Worm (Caenorhabditis elegans) whole organism, late embryonic: ENCODE results near the gene C52B9.8.

Experiments
- F13H6.1 ChIP-seq: sonication (generic microtip); optimal IDR thresholded peaks from 2 replicates; lab custom pipeline; 2016; ENCODE audit warnings: missing genetic modification characterization, missing compliant biosample characterization
- K02D7.2 ChIP-seq: sonication (generic microtip); optimal IDR thresholded peaks from 2 replicates; lab custom pipeline; 2017; ENCODE audit warnings: mild to moderate bottlenecking, missing genetic modification characterization, missing compliant biosample characterization
- K09A11.1 ChIP-seq: sonication (generic microtip); optimal IDR thresholded peaks from 2 replicates; lab custom pipeline; 2017; ENCODE audit warnings: antibody characterized with exemption, mild to moderate bottlenecking, missing genetic modification characterization, missing compliant biosample characterization; ENCODE audit not compliant: insufficient read depth
- T23F11.4 ChIP-seq: fragments of 200-800 bp; sonication (Bioruptor generic); optimal IDR thresholded peaks from 2 replicates; lab custom pipeline; 2018; ENCODE audit warnings: mild to moderate bottlenecking, missing genetic modification characterization, missing compliant biosample characterization
- ceh-18 ChIP-seq: sonication (generic microtip); optimal IDR thresholded peaks from 2 replicates; lab custom pipeline; 2016; ENCODE audit warnings: missing genetic modification characterization, missing compliant biosample characterization
- ceh-2 ChIP-seq: sonication (generic microtip); optimal IDR thresholded peaks from 2 replicates; lab custom pipeline; 2016; ENCODE audit warnings: missing genotype, missing genetic modification characterization, missing compliant biosample characterization
- ceh-24 ChIP-seq: sonication (generic microtip); optimal IDR thresholded peaks from 2 replicates; lab custom pipeline; 2016; ENCODE audit warnings: mild to moderate bottlenecking, missing genetic modification characterization, missing compliant biosample characterization
- ceh-30 ChIP-seq: fragments of 150-350 bp; optimal IDR thresholded peaks from 2 replicates; lab custom pipeline; 2014; ENCODE audit warnings: missing biosample characterization, missing genetic modification characterization
- ceh-31 ChIP-seq: sonication (generic microtip); optimal IDR thresholded peaks from 2 replicates; lab custom pipeline; 2016; ENCODE audit warnings: missing genetic modification characterization, missing compliant biosample characterization
- ceh-6 ChIP-seq: fragments of 200-800 bp; sonication (Bioruptor generic); optimal IDR thresholded peaks from 2 replicates; lab custom pipeline; 2018; ENCODE audit warnings: mild to moderate bottlenecking, missing genetic modification characterization, missing compliant biosample characterization
- dmd-4 ChIP-seq: sonication (generic microtip); optimal IDR thresholded peaks from 2 replicates; lab custom pipeline; 2016; ENCODE audit warnings: borderline replicate concordance, missing genetic modification characterization, missing compliant biosample characterization
- elt-2 ChIP-seq: sonication (generic microtip); optimal IDR thresholded peaks from 2 replicates; lab custom pipeline; 2016; ENCODE audit warnings: missing genetic modification reagents, missing genetic modification characterization, missing compliant biosample characterization
- eyg-1 ChIP-seq: sonication (generic microtip); optimal IDR thresholded peaks from 2 replicates; lab custom pipeline; 2016; ENCODE audit warnings: missing genotype, missing genetic modification characterization, missing compliant biosample characterization
- fkh-10 ChIP-seq: fragments of 150-350 bp; optimal IDR thresholded peaks from 2 replicates; lab custom pipeline; 2014; ENCODE audit warnings: missing biosample characterization, missing genetic modification reagents, missing genetic modification characterization
- fkh-6 ChIP-seq: sonication (generic microtip); optimal IDR thresholded peaks from 2 replicates; lab custom pipeline; 2016; ENCODE audit warnings: missing genetic modification characterization, missing compliant biosample characterization
- hlh-13 ChIP-seq: fragments of 200-800 bp; sonication (Bioruptor generic); optimal IDR thresholded peaks from 2 replicates; lab custom pipeline; 2018; ENCODE audit warnings: mild to moderate bottlenecking, missing genetic modification characterization, missing compliant biosample characterization
- hlh-15 ChIP-seq: sonication (generic microtip); optimal IDR thresholded peaks from 2 replicates; lab custom pipeline; 2016; ENCODE audit warnings: missing genetic modification characterization, missing compliant biosample characterization
- hlh-30 ChIP-seq: sonication (generic microtip); optimal IDR thresholded peaks from 2 replicates; lab custom pipeline; 2017; ENCODE audit warnings: antibody characterized with exemption, missing genetic modification characterization, missing compliant biosample characterization; ENCODE audit not compliant: insufficient read depth
- hlh-8 ChIP-seq: sonication (generic microtip); optimal IDR thresholded peaks from 2 replicates; lab custom pipeline; 2016; ENCODE audit warnings: missing genotype, missing genetic modification characterization, missing compliant biosample characterization
- lim-6 ChIP-seq: sonication (generic microtip); optimal IDR thresholded peaks from 2 replicates; lab custom pipeline; 2016; ENCODE audit warnings: missing genetic modification characterization, missing compliant biosample characterization
- lin-11 ChIP-seq: fragments of 200-800 bp; sonication (Bioruptor generic); optimal IDR thresholded peaks from 2 replicates; lab custom pipeline; 2018; ENCODE audit warnings: mild to moderate bottlenecking, missing genetic modification characterization, missing compliant biosample characterization
- madf-2 ChIP-seq: sonication (generic microtip); optimal IDR thresholded peaks from 2 replicates; lab custom pipeline; 2017; ENCODE audit warnings: missing genetic modification characterization, missing compliant biosample characterization
- mec-3 ChIP-seq: sonication (generic microtip); optimal IDR thresholded peaks from 2 replicates; lab custom pipeline; 2016; ENCODE audit warnings: borderline replicate concordance, missing genetic modification characterization, missing compliant biosample characterization
- nfya-1 ChIP-seq: sonication (generic microtip); optimal IDR thresholded peaks from 2 replicates; lab custom pipeline; 2017; ENCODE audit warnings: missing genetic modification characterization, mild to moderate bottlenecking, missing compliant biosample characterization, antibody characterized with exemption, moderate library complexity
- nhr-11 ChIP-seq: fragments of 150-350 bp; optimal IDR thresholded peaks from 2 replicates; lab custom pipeline; 2014; ENCODE audit warnings: missing biosample characterization, missing genetic modification characterization
- npax-4 ChIP-seq: sonication (generic microtip); optimal IDR thresholded peaks from 2 replicates; lab custom pipeline; 2016; ENCODE audit warnings: missing genetic modification characterization, missing compliant biosample characterization
- odd-2 ChIP-seq: sonication (generic microtip); optimal IDR thresholded peaks from 2 replicates; lab custom pipeline; 2017; ENCODE audit warnings: antibody characterized with exemption, mild to moderate bottlenecking, missing genetic modification characterization, missing compliant biosample characterization
- pat-9 ChIP-seq: fragments of 200-800 bp; sonication (Bioruptor generic); optimal IDR thresholded peaks from 2 replicates; lab custom pipeline; 2018; ENCODE audit warnings: mild to moderate bottlenecking, missing genetic modification characterization, moderate library complexity, missing compliant biosample characterization
- pax-1 ChIP-seq: fragments of 150-350 bp; optimal IDR thresholded peaks from 2 replicates; lab custom pipeline; 2014; ENCODE audit warnings: missing biosample characterization, missing genetic modification characterization
- pha-4 ChIP-seq: fragments of 150-350 bp; optimal IDR thresholded peaks from 2 replicates; lab custom pipeline; 2018; ENCODE audit warnings: missing biosample characterization, missing genetic modification reagents, missing genetic modification characterization
- pqm-1 ChIP-seq: sonication (generic microtip); optimal IDR thresholded peaks from 2 replicates; lab custom pipeline; 2016; ENCODE audit warnings: missing genetic modification characterization, missing compliant biosample characterization
- pros-1 ChIP-seq: fragments of 150-350 bp; optimal IDR thresholded peaks from 2 replicates; lab custom pipeline; 2014; ENCODE audit warnings: missing biosample characterization, missing genetic modification reagents, missing genetic modification characterization
- ref-2 ChIP-seq: sonication (generic microtip); optimal IDR thresholded peaks from 2 replicates; lab custom pipeline; 2016; ENCODE audit warnings: missing genetic modification characterization, missing compliant biosample characterization
- rnt-1 ChIP-seq: sonication (generic microtip); optimal IDR thresholded peaks from 2 replicates; lab custom pipeline; 2016; ENCODE audit warnings: missing genetic modification characterization, missing compliant biosample characterization
- sdc-2 ChIP-seq: sonication (generic microtip); optimal IDR thresholded peaks from 2 replicates; lab custom pipeline; 2016; ENCODE audit warnings: missing genotype, missing genetic modification characterization, missing compliant biosample characterization
- tbx-2 ChIP-seq: sonication (generic microtip); optimal IDR thresholded peaks from 2 replicates; lab custom pipeline; 2016; ENCODE audit warnings: missing genetic modification characterization, missing compliant biosample characterization
- tbx-7 ChIP-seq: sonication (generic microtip); optimal IDR thresholded peaks from 2 replicates; lab custom pipeline; 2016; ENCODE audit warnings: missing genotype, missing genetic modification characterization, missing compliant biosample characterization
- ttx-3 ChIP-seq: sonication (generic microtip); optimal IDR thresholded peaks from 2 replicates; lab custom pipeline; 2016; ENCODE audit warnings: missing genetic modification reagents, missing genetic modification characterization, missing compliant biosample characterization
- unc-42 ChIP-seq: sonication (generic microtip); optimal IDR thresholded peaks from 2 replicates; lab custom pipeline; 2016; ENCODE audit warnings: missing genotype, missing genetic modification characterization, missing compliant biosample characterization
- unc-55 ChIP-seq: sonication (generic microtip); optimal IDR thresholded peaks from 2 replicates; lab custom pipeline; 2017; ENCODE audit warnings: missing biosample characterization, missing genetic modification reagents, missing genetic modification characterization
- unc-86 ChIP-seq: sonication (generic microtip); optimal IDR thresholded peaks from 2 replicates; lab custom pipeline; 2016; ENCODE audit warnings: missing genetic modification characterization, missing compliant biosample characterization
- zip-5 ChIP-seq: sonication (generic microtip); optimal IDR thresholded peaks from 2 replicates; lab custom pipeline; 2016; ENCODE audit warnings: missing genetic modification characterization, missing compliant biosample characterization
- ztf-16 ChIP-seq: sonication (generic microtip); optimal IDR thresholded peaks from 2 replicates; lab custom pipeline; 2017; ENCODE audit warnings: missing genetic modification characterization, missing compliant biosample characterization

The C52B9.8 gene

DNA sequence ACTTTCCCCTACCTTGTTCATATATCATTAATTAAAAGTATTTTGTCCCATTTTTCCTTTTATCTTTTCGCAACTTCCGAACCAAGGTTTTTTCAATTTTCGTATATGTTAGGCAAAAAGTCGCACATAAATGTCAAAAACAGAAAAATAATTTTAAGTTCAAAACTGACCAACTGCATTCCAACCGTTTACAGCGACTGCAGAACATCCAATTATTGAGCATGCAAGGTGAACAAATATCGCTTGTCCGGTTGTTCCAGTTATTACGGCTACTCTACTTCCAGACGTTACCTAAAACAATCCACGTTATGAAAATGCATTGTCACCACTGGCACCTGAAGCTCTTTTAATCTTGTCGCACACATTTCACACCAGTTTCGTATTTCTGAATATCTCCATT is 38.0 kb downstream of the C52B9.8 start, which contains the start of gene C52B9.10:
Gene C52B9.10 (plus strand): TSS at position 301 of the 400 bp plus-strand sequence.
- TF ChIP-seq tbx-7 (tag; lab: Kevin White, UChicago): no peak

- TF ChIP-seq pha-4 (tag; lab: Kevin White, UChicago) (no peak), nhr-11 (tag; lab: Kevin White, UChicago) (no peak), odd-2 (tag; lab: Kevin White, UChicago) (no peak), ttx-3 (tag; lab: Kevin White, UChicago) (no peak), madf-2 (no peak), elt-2 (peak; percentile 79)
These were observed 43.2 kb downstream of the C52B9.8 start for ce11 chrX:4268396-4268795.

ce11 chrX:4266178-4266931 is 45.2 kb downstream of the C52B9.8 start:
- no peak for TF ChIP-seq ttx-3 (tag; lab: Kevin White, UChicago)
- no peak for TF ChIP-seq K02D7.2 (tag; lab: Kevin White, UChicago)
- TF ChIP-seq hlh-8 (tag; lab: Kevin White, UChicago): no peak
- peak; percentile 17 for TF ChIP-seq hlh-30 (tag; lab: Kevin White, UChicago)
- no peak for TF ChIP-seq tbx-7 (tag; lab: Kevin White, UChicago)
- TF ChIP-seq ceh-30: no peak
- peak; percentile 53 for TF ChIP-seq ceh-18 (tag; lab: Kevin White, UChicago)
- no peak for TF ChIP-seq zip-5 (tag; lab: Kevin White, UChicago)
- no peak for TF ChIP-seq fkh-6 (tag; lab: Kevin White, UChicago)
- TF ChIP-seq K09A11.1 (tag; lab: Kevin White, UChicago): no peak
- TF ChIP-seq, all 69 proteins: peak for 2

DNA sequence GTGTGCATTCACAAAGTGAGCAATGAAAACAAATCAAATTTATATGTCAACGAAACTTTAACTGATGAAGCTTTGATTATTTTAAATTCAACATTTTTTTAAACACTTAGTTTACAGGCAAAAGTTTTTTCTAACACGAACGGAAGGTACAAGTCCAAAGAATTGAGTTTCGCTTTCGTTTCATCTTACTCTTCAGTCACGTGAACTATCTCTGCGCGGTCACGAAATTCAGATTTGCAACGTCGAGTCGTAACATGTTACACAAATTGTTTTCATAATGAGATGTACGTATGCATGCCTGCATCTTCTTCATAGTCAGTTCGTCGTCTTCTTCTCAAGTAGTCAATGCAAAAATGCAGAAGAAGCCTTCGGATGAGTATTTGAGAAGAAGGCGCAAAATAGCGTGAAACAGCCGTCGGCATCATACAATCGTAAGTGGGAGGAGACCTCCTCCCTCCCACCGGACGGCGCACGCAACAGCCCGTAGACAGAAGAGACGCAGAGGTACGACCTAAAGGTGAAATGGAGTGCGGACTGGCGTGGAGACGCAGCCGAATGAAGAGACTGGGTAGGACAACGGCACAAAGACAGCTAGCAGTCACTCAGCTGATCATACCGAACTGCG is 46.2 kb downstream of the C52B9.8 start, which contains the start of gene coel-1:
Gene coel-1 (plus strand): TSS at position 381 of the 625 bp plus-strand sequence.
- TF ChIP-seq hlh-15 (tag; lab: Kevin White, UChicago): no peak
- peak; percentile 43 for TF ChIP-seq rnt-1 (tag; lab: Kevin White, UChicago)
- TF ChIP-seq fkh-10: peak; percentile 38
- TF ChIP-seq pros-1 (tag; lab: Kevin White, UChicago): peak; percentile 39
- no peak for TF ChIP-seq dmd-4 (tag; lab: Kevin White, UChicago)
- peak; percentile 52 for TF ChIP-seq ztf-16 (tag; lab: Kevin White, UChicago)
- peak; percentile 75 for TF ChIP-seq sdc-2 (tag; lab: Kevin White, UChicago)
- no peak for TF ChIP-seq lin-11 (tag; lab: Kevin White, UChicago)
- TF ChIP-seq fkh-6 (tag; lab: Kevin White, UChicago): peak; percentile 30
- TF ChIP-seq hlh-30 (tag; lab: Kevin White, UChicago): peak; percentile 24
- TF ChIP-seq pqm-1: no peak
- no peak for TF ChIP-seq ceh-6
- no peak for TF ChIP-seq T23F11.4 (GFP tag; lab: Kevin White, UChicago)
- TF ChIP-seq ceh-30: no peak
- TF ChIP-seq ceh-18 (tag; lab: Kevin White, UChicago): peak; percentile 67
- TF ChIP-seq eyg-1 (tag; lab: Kevin White, UChicago): no peak
- no peak for TF ChIP-seq pat-9 (tag; lab: Kevin White, UChicago)
- no peak for TF ChIP-seq mec-3
- TF ChIP-seq ttx-3 (tag; lab: Kevin White, UChicago): no peak
- TF ChIP-seq ceh-24: no peak
- no peak for TF ChIP-seq tbx-7 (tag; lab: Kevin White, UChicago)
- no peak for TF ChIP-seq pax-1 (tag; lab: Kevin White, UChicago)
- peak; percentile 47 for TF ChIP-seq K09A11.1 (tag; lab: Kevin White, UChicago)
- peak; percentile 85 for TF ChIP-seq ceh-31 (tag; lab: Kevin White, UChicago)
- peak; percentile 57 for TF ChIP-seq ref-2 (tag; lab: Kevin White, UChicago)
- TF ChIP-seq unc-86 (tag; lab: Kevin White, UChicago): no peak
- TF ChIP-seq hlh-13 (GFP tag; lab: Kevin White, UChicago): no peak
- TF ChIP-seq unc-42 (tag; lab: Kevin White, UChicago): peak; percentile 52
- TF ChIP-seq ceh-2: no peak
- TF ChIP-seq F13H6.1 (tag; lab: Kevin White, UChicago): peak; percentile 29
- TF ChIP-seq lim-6 (tag; lab: Kevin White, UChicago): peak; percentile 5
- TF ChIP-seq nfya-1: peak; percentile 77
- TF ChIP-seq unc-55 (GFP tag; lab: Kevin White, UChicago): peak; percentile 26
- TF ChIP-seq pha-4 (tag; lab: Kevin White, UChicago): no peak
- no peak for TF ChIP-seq npax-4 (tag; lab: Kevin White, UChicago)
- TF ChIP-seq tbx-2 (tag; lab: Kevin White, UChicago): peak; percentile 87
